Worm (Caenorhabditis elegans): Measurements from ENCODE around the gene ZK686.6.

DNA sequence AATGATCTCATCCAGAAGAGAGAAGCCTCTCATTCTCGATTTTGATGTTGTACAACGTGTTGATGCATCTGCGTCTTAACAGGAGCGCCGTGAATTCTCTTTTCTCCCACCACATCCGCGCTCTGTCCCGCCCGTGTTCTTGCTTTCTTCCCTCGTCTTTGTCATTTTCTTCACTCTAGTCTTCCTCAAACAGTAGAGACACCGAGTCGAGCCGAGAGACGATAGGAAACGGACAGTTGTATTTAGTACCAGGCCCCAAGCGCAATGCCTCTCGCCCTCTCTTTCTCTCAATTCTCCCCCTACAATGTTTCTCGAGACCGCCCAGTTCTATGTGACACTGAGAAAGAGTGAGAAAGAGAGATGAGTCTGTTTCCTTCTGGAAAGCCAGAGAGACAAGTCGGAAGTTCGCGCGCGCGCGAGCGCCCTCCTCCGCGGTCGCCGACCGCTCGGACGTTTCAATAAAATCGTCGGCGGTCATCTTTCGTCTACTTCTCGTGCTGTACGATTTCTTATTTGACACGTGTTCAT, 43.2 kb downstream of the ZK686.6 start, which contains the start of gene ZK112.4:
- TF ChIP-seq snpc-4 (tag; optimal IDR thresholded peaks at IDR 0.05) (no peak), nhr-76 (tag; optimal IDR thresholded peaks at IDR 0.05) (no peak), nhr-77 (tag; optimal IDR thresholded peaks at IDR 0.05) (no peak), egl-27 (tag; optimal IDR thresholded peaks at IDR 0.05) (no peak), ZK546.5 (tag; optimal IDR thresholded peaks at IDR 0.05) (no peak), hmg-11 (tag; optimal IDR thresholded peaks at IDR 0.05) (peak; percentile 38), lin-39 (tag; optimal IDR thresholded peaks at IDR 0.05) (peak; percentile 79), elt-3 (tag; optimal IDR thresholded peaks at IDR 0.05) (no peak), ceh-82 (tag; optimal IDR thresholded peaks at IDR 0.05) (no peak), pha-4 (tag; optimal IDR thresholded peaks at IDR 0.05) (peak; percentile 80), pqm-1 (tag; optimal IDR thresholded peaks at IDR 0.05) (no peak), nhr-28 (tag; optimal IDR thresholded peaks at IDR 0.05) (no peak), elt-1 (tag; optimal IDR thresholded peaks at IDR 0.05) (no peak), unc-62 (GFP tag; optimal IDR thresholded peaks at IDR 0.05) (peak; percentile 55)

Measured in whole organism, L3 larva.